Worm (Caenorhabditis elegans) whole organism, young adult: ENCODE results near the gene ttr-19.

Experiments used
- F39B2.1 ChIP-seq: fragments of 200-800 bp; sonication (Bioruptor generic); IDR thresholded peaks from 2 replicates; pipeline ENCODE4 v1.3.6; 2022; ENCODE audit warnings: missing genetic modification reagents, missing genetic modification characterization, missing compliant biosample characterization
- K12H6.12 ChIP-seq: fragments of 200-800 bp; sonication (Bioruptor generic); optimal IDR thresholded peaks from 2 replicates; lab custom pipeline; 2018; ENCODE audit warnings: mild to moderate bottlenecking, missing genetic modification characterization, missing compliant biosample characterization
- T26A5.8 ChIP-seq: sonication (generic microtip); optimal IDR thresholded peaks from 2 replicates; lab custom pipeline; 2016; ENCODE audit warnings: missing genetic modification characterization, missing compliant biosample characterization
- Y53F4B.3 ChIP-seq: fragments of 200-800 bp; sonication (Bioruptor generic); IDR thresholded peaks from 2 replicates; pipeline ENCODE4 v1.3.6; 2022; ENCODE audit warnings: missing genetic modification reagents, missing genetic modification characterization, missing compliant biosample characterization
- Y56A3A.18 ChIP-seq: fragments of 200-800 bp; sonication (Bioruptor generic); IDR thresholded peaks from 2 replicates; pipeline ENCODE4 v1.3.6; 2022; ENCODE audit warnings: missing genetic modification reagents, missing genetic modification characterization, missing compliant biosample characterization
- ZK185.1 ChIP-seq: sonication (generic microtip); optimal IDR thresholded peaks from 2 replicates; lab custom pipeline; 2016; ENCODE audit warnings: mild to moderate bottlenecking, missing genetic modification characterization, missing compliant biosample characterization; ENCODE audit not compliant: poor library complexity, severe bottlenecking
- atf-7 ChIP-seq: sonication (generic microtip); optimal IDR thresholded peaks from 2 replicates; lab custom pipeline; 2017; ENCODE audit warnings: mild to moderate bottlenecking, missing genetic modification characterization, missing compliant biosample characterization
- attf-5 ChIP-seq: fragments of 200-800 bp; sonication (Bioruptor generic); optimal IDR thresholded peaks from 2 replicates; lab custom pipeline; 2018; ENCODE audit warnings: mild to moderate bottlenecking, missing genetic modification characterization, missing compliant biosample characterization
- bed-1 ChIP-seq: fragments of 200-800 bp; sonication (Bioruptor generic); IDR thresholded peaks from 2 replicates; pipeline ENCODE4 v1.3.6; 2022; ENCODE audit warnings: missing genetic modification reagents, missing genetic modification characterization, missing compliant biosample characterization
- cebp-1 ChIP-seq, 2 experiments: fragments of 200-800 bp in 1 of 2; sonication (Bioruptor generic) in 1 of 2; sonication (generic microtip) in 1 of 2; IDR thresholded peaks in 1 of 2; optimal IDR thresholded peaks in 1 of 2; 2 replicates each; pipeline versions ENCODE4 v1.3.6 to Lab custom; 2017 to 2022; ENCODE audit warnings: missing compliant biosample characterization in 2 of 2, missing genetic modification characterization in 2 of 2, mild to moderate bottlenecking in 1 of 2, missing genetic modification reagents in 1 of 2, moderate library complexity in 1 of 2
- ceh-100 ChIP-seq: fragments of 200-800 bp; sonication (Bioruptor generic); IDR thresholded peaks from 2 replicates; pipeline ENCODE4 v1.3.6; 2022; ENCODE audit warnings: missing genetic modification reagents, missing genetic modification characterization, missing compliant biosample characterization
- ceh-40 ChIP-seq: fragments of 200-800 bp; sonication (Bioruptor generic); IDR thresholded peaks from 2 replicates; pipeline ENCODE4 v1.3.6; 2022; ENCODE audit warnings: missing genetic modification characterization, missing compliant biosample characterization
- chd-7 ChIP-seq: sonication (generic microtip); optimal IDR thresholded peaks from 2 replicates; lab custom pipeline; 2016; ENCODE audit warnings: mild to moderate bottlenecking, missing genetic modification characterization, moderate library complexity, missing compliant biosample characterization
- die-1 ChIP-seq: sonication (generic microtip); optimal IDR thresholded peaks from 2 replicates; lab custom pipeline; 2016; ENCODE audit warnings: missing genotype, mild to moderate bottlenecking, missing genetic modification characterization, missing compliant biosample characterization
- hrde-1 ChIP-seq: sonication (generic microtip); optimal IDR thresholded peaks from 2 replicates; lab custom pipeline; 2016; ENCODE audit warnings: missing genetic modification characterization, mild to moderate bottlenecking, missing compliant biosample characterization, moderate library complexity, missing genotype, missing genetic modification reagents, borderline replicate concordance
- let-526 ChIP-seq: fragments of 200-800 bp; sonication (Bioruptor generic); IDR thresholded peaks from 2 replicates; pipeline ENCODE4 v1.3.6; 2022; ENCODE audit warnings: missing genetic modification reagents, missing genetic modification characterization, missing compliant biosample characterization
- lin-26 ChIP-seq: fragments of 200-800 bp; sonication (Bioruptor generic); IDR thresholded peaks from 2 replicates; pipeline ENCODE4 v1.3.6; 2022; ENCODE audit warnings: missing genetic modification reagents, missing genetic modification characterization, missing compliant biosample characterization
- lin-35 ChIP-seq, 3 experiments: fragments of 150-350 bp in 2 of 3; sonication (generic microtip) in 1 of 3; optimal IDR thresholded peaks; 2 replicates each; lab custom pipeline; 2014 to 2018; ENCODE audit warnings: missing biosample characterization in 3 of 3, missing genetic modification characterization in 3 of 3, missing genetic modification reagents in 3 of 3
- lin-40 ChIP-seq: sonication (generic microtip); optimal IDR thresholded peaks from 2 replicates; lab custom pipeline; 2016; ENCODE audit warnings: missing genetic modification characterization, mild to moderate bottlenecking, missing compliant biosample characterization, missing genotype, missing genetic modification reagents
- madf-6 ChIP-seq: fragments of 200-800 bp; sonication (Bioruptor generic); IDR thresholded peaks from 2 replicates; pipeline ENCODE4 v1.3.6; 2022; ENCODE audit warnings: missing genetic modification reagents, missing genetic modification characterization, missing compliant biosample characterization
- pbrm-1 ChIP-seq: fragments of 200-800 bp; sonication (Bioruptor generic); IDR thresholded peaks from 2 replicates; pipeline ENCODE4 v1.3.6; 2022; ENCODE audit warnings: missing genetic modification reagents, missing genetic modification characterization, missing compliant biosample characterization
- pha-4 ChIP-seq: fragments of 150-350 bp; sonication (generic microtip); optimal IDR thresholded peaks from 2 replicates; lab custom pipeline; 2014; ENCODE audit warnings: missing biosample characterization, missing genetic modification reagents, missing genetic modification characterization
- repo-1 ChIP-seq: sonication (generic microtip); optimal IDR thresholded peaks from 2 replicates; lab custom pipeline; 2017; ENCODE audit warnings: mild to moderate bottlenecking, missing genetic modification characterization, missing compliant biosample characterization
- sea-2 ChIP-seq: fragments of 200-800 bp; sonication (Bioruptor generic); IDR thresholded peaks from 2 replicates; pipeline ENCODE4 v1.3.6; 2022; ENCODE audit warnings: missing genetic modification characterization, missing compliant biosample characterization
- snpc-4 ChIP-seq, 5 experiments: fragments of 150-350 bp in 1 of 5; sonication (generic microtip) in 4 of 5; optimal IDR thresholded peaks; 2 replicates each; lab custom pipeline; 2014 to 2018; ENCODE audit warnings: missing genetic modification characterization in 5 of 5, missing biosample characterization in 3 of 5, antibody characterized with exemption in 2 of 5, mild to moderate bottlenecking in 2 of 5, missing compliant biosample characterization in 2 of 5, missing genotype in 2 of 5, moderate library complexity in 2 of 5, missing genetic modification reagents in 1 of 5
- tbp1 ChIP-seq: fragments of 200-800 bp; sonication (Bioruptor generic); optimal IDR thresholded peaks from 2 replicates; lab custom pipeline; 2018; ENCODE audit warnings: mild to moderate bottlenecking, missing genetic modification characterization, missing compliant biosample characterization
- tbx-9 ChIP-seq: sonication (generic microtip); optimal IDR thresholded peaks from 2 replicates; lab custom pipeline; 2016; ENCODE audit warnings: borderline replicate concordance, missing genetic modification characterization, inconsistent platforms, missing compliant biosample characterization
- unc-62 ChIP-seq: fragments of 150-350 bp; optimal IDR thresholded peaks from 2 replicates; lab custom pipeline; 2014; ENCODE audit warnings: missing biosample characterization, missing genetic modification reagents, missing genetic modification characterization
- xnd-1 ChIP-seq: sonication (generic microtip); optimal IDR thresholded peaks from 2 replicates; lab custom pipeline; 2016; ENCODE audit warnings: missing genotype, missing genetic modification reagents, missing genetic modification characterization, missing compliant biosample characterization
- ztf-22 ChIP-seq: fragments of 200-800 bp; sonication (Bioruptor generic); optimal IDR thresholded peaks from 2 replicates; lab custom pipeline; 2018; ENCODE audit warnings: mild to moderate bottlenecking, missing genetic modification characterization, moderate library complexity, missing compliant biosample characterization

Gene ttr-19

DNA sequence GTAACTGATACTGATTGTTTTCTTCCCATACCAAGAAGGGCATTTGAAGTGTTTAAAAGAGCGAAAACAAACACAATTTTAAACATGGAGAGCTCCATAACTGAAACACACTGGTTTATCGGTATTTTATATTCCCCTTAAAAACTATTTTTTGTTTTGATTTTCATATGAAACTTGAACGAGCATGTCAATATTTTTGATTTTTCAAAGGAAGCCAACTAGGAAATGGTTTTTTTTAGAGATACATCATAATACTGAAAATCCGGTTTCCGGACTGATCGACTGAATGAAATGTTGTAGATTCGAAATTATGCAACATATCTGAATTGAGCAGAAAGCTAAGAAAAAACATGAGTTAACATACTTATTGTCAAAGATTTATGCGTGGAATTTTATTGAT lies at the start of gene ttr-19:
Gene ttr-19, minus strand, starts transcription at position 101 of the 400 bp plus-strand sequence.
- no peak for TF ChIP-seq chd-7 (tag; lab: Kevin White, UChicago)
- TF ChIP-seq, all 124 proteins: peak for 0

DNA sequence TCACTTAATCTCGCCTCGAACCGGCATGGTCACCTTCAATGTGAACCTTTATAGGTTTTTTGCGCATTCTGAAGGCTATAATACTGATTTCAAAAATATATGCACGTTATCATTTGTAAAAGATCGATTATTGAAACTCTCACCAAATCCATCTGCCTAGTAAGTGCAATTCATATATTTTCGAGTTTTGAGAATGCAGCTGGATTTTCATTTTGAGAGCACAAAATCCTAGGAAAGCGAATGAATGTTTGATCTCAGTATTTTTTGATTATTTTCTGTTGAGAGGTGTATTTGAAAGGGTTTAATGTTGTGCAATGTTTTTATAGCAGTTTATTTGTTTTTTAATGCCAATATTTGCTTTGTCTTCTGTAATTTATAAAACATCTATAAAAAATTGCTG lies 48.8 kb upstream of the ttr-19 start:
- TF ChIP-seq sea-2 (no peak), snpc-4 (GFP tag; optimal IDR thresholded peaks at IDR 0.05; lab: Kevin White, UChicago) (no peak), snpc-4 (tag; optimal IDR thresholded peaks at IDR 0.05; lab: Kevin White, UChicago) (no peak), ZK185.1 (tag; lab: Kevin White, UChicago) (no peak), cebp-1 (GFP tag; IDR thresholded peaks at IDR 0.05; lab: Robert Waterston, UW) (no peak), cebp-1 (tag; optimal IDR thresholded peaks at IDR 0.05; lab: Kevin White, UChicago) (no peak), repo-1 (no peak), atf-7 (tag; lab: Kevin White, UChicago) (no peak), ceh-40 (GFP tag; lab: Robert Waterston, UW) (no peak), chd-7 (tag; lab: Kevin White, UChicago) (no peak), tbx-9 (tag; lab: Kevin White, UChicago) (no peak), hrde-1 (tag; lab: Kevin White, UChicago) (no peak)
- TF ChIP-seq, all 124 proteins: peak for 0

DNA sequence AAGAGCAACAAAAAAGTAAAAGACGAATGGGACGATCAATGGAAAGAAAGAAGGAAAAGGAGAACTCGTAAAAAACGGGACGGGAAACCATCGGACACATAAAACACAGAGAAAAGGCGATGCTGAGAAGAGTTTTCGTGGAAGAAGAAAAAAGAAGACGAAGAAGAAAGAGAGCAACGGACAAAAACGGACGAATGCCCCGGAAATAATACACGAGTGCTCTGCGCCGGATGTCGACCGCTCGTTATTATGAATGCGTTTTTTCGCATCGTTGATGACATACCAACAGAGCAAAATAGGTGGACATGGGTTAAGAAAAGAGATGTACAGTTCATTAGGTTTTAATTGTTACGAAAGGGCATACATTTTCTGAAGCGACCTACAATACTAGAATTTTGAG lies 48.4 kb upstream of the ttr-19 start, which contains the start of gene Y22F5A.11:
Gene Y22F5A.11, minus strand, starts transcription at position 28 of the 400 bp plus-strand sequence.
- TF ChIP-seq tbp1 (GFP tag; lab: Kevin White, UChicago) (no peak), pha-4 (tag; lab: Kevin White, UChicago) (no peak), ceh-100 (GFP tag; lab: Robert Waterston, UW) (no peak), snpc-4 (GFP tag; optimal IDR thresholded peaks at IDR 0.05; lab: Kevin White, UChicago) (no peak), snpc-4 (tag; optimal IDR thresholded peaks at IDR 0.05; lab: Kevin White, UChicago) (peak in 2 of 4 experiments; percentile 2 to 68)
- TF ChIP-seq, all 124 proteins: peak for 1

DNA sequence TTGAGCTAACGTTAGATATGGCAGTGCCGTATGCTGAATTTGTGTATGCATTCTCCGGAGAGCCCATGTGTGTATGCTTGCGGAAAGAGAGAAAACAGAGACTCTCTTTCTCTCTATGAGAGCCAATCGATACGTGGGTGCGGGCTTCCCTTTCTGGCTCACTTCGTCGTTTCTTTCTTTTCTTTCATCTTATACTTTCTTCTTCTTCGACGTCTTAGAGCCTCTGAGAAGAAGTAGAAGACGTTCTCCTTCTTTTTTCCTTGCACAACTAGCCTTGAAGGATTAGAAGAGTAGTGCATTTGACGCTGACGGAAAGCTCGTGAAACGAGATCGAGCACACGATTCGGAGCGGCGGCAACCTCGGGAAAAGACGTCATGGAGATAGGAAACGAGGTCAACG lies 46.6 kb upstream of the ttr-19 start:
- TF ChIP-seq Y53F4B.3 (no peak), cebp-1 (GFP tag; IDR thresholded peaks at IDR 0.05; lab: Robert Waterston, UW) (0 out of 2 replicates have a peak, but pooled peaks have one; percentile 3), cebp-1 (tag; optimal IDR thresholded peaks at IDR 0.05; lab: Kevin White, UChicago) (peak; percentile 18), lin-35 (GFP tag; optimal IDR thresholded peaks at IDR 0.05; lab: Kevin White, UChicago) (peak in 1 of 3 experiments; percentile 45), K12H6.12 (tag; lab: Kevin White, UChicago) (peak; percentile 26), lin-40 (tag; lab: Kevin White, UChicago) (peak; percentile 39), let-526 (GFP tag; lab: Robert Waterston, UW) (no peak), attf-5 (GFP tag; lab: Kevin White, UChicago) (peak; percentile 0)

DNA sequence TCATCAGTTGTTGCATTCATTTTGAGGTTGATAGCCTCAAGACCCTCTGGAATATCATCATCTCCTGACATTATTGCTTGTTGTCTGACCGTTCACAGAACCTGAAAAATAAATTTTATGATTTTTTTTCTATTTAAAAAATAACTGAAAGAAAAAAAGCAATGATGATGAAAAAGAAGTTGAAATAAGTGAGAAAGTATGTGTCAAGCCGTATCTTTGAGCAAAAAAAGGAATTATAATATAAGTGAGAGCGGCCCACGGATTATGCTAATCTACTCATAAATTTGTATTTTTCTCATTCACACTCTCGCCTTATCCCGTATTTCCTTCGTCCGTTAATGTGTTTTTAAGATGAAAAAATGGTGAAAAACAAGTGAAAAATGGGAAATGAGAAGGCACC lies 43.0 kb upstream of the ttr-19 start, which contains the start of gene ric-4:
Gene ric-4, minus strand, starts transcription at position 101 of the 400 bp plus-strand sequence.
- TF ChIP-seq xnd-1 (tag; lab: Kevin White, UChicago) (no peak), hrde-1 (tag; lab: Kevin White, UChicago) (no peak), ceh-100 (GFP tag; lab: Robert Waterston, UW) (no peak), unc-62 (GFP tag; lab: Kevin White, UChicago) (no peak), pbrm-1 (GFP tag; lab: Robert Waterston, UW) (no peak)
- TF ChIP-seq, all 124 proteins: peak for 0

DNA sequence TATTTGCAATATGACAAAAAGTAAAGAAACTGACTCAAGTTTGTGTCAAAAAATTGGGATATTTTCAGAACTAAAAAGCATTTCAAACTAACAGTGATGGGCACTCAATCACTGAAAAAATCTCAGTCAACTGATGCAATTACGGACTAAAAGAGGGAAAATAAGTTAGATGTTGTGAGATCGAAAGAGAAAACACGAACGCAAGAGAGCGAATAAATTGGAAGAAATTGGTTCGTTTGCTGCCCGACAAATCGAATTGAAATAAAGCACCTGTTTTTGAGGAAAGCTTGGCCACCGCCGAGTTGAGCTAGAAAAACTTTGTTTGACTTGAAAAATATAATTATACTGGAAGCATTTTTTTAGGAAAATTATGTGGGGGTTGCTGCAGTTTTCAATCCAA lies 38.8 kb upstream of the ttr-19 start:
- TF ChIP-seq die-1 (tag; lab: Kevin White, UChicago): no peak
- TF ChIP-seq lin-26 (GFP tag; lab: Robert Waterston, UW): no peak
- TF ChIP-seq ztf-22 (GFP tag; lab: Kevin White, UChicago): no peak
- no peak for TF ChIP-seq F39B2.1 (GFP tag; lab: Robert Waterston, UW)
- TF ChIP-seq Y56A3A.18 (GFP tag; lab: Robert Waterston, UW): no peak
- TF ChIP-seq T26A5.8: no peak
- TF ChIP-seq ceh-100 (GFP tag; lab: Robert Waterston, UW): no peak
- TF ChIP-seq bed-1: no peak
- no peak for TF ChIP-seq madf-6 (GFP tag; lab: Robert Waterston, UW)
